Fruit fly (Drosophila melanogaster) whole organism, embryonic: Measurements from ENCODE around the gene InR.
A peak's percentile ranks its signal among the peaks of the same experiment; 100 is the strongest.

Source experiments
- Adf1 ChIP-seq: fragments of 200-800 bp; sonication (Bioruptor generic); IDR thresholded peaks from 2 replicates; pipeline ENCODE4 v1.3.6; 2022; ENCODE audit warnings: missing biosample characterization, missing genetic modification characterization
- Aef1 ChIP-seq: fragments of 200-800 bp; sonication (Bioruptor generic); IDR thresholded peaks from 3 replicates; pipeline ENCODE4 v1.3.6; 2022; ENCODE audit warnings: missing biosample characterization, missing genetic modification characterization
- CG11504 ChIP-seq: fragments of 200-800 bp; sonication (Bioruptor generic); optimal IDR thresholded peaks from 3 replicates; lab custom pipeline; 2019; ENCODE audit warnings: missing biosample characterization, mild to moderate bottlenecking, missing genetic modification characterization, moderate library complexity
- CG11695 ChIP-seq: fragments of 200-800 bp; sonication (Bioruptor generic); IDR thresholded peaks from 3 replicates; pipeline ENCODE4 v1.3.6; 2022; ENCODE audit warnings: missing biosample characterization, missing genetic modification characterization
- CG12299 ChIP-seq: fragments of 200-800 bp; sonication (Bioruptor generic); optimal IDR thresholded peaks from 2 replicates; lab custom pipeline; 2018; ENCODE audit warnings: missing biosample characterization, mild to moderate bottlenecking, missing genetic modification characterization
- CG12391 ChIP-seq: fragments of 200-800 bp; sonication (Bioruptor generic); optimal IDR thresholded peaks from 3 replicates; lab custom pipeline; 2018; ENCODE audit warnings: missing biosample characterization, mild to moderate bottlenecking, missing genetic modification characterization, moderate library complexity
- CG12769 ChIP-seq: fragments of 200-800 bp; sonication (Bioruptor generic); optimal IDR thresholded peaks from 2 replicates; lab custom pipeline; 2019; ENCODE audit warnings: missing biosample characterization, mild to moderate bottlenecking, missing genetic modification characterization, moderate library complexity
- CG15269 ChIP-seq: fragments of 200-800 bp; sonication (Bioruptor generic); optimal IDR thresholded peaks from 2 replicates; lab custom pipeline; 2018; ENCODE audit warnings: missing biosample characterization, mild to moderate bottlenecking, missing genetic modification characterization, moderate library complexity
- CG1602 ChIP-seq: fragments of 200-800 bp; sonication (Bioruptor generic); optimal IDR thresholded peaks from 3 replicates; lab custom pipeline; 2016; ENCODE audit warnings: missing biosample characterization, missing genetic modification characterization
- CG17361 ChIP-seq: fragments of 200-800 bp; sonication (Bioruptor generic); IDR thresholded peaks from 3 replicates; pipeline ENCODE4 v1.3.6; 2022; ENCODE audit warnings: missing biosample characterization, missing genetic modification characterization
- CG31388 ChIP-seq: fragments of 200-800 bp; sonication (Bioruptor generic); optimal IDR thresholded peaks from 2 replicates; lab custom pipeline; 2016; ENCODE audit warnings: missing biosample characterization, missing genetic modification characterization
- CG3281 ChIP-seq: fragments of 200-800 bp; sonication (Bioruptor generic); optimal IDR thresholded peaks from 3 replicates; lab custom pipeline; 2017; ENCODE audit warnings: missing biosample characterization, mild to moderate bottlenecking, missing genetic modification characterization
- CG42726 ChIP-seq: fragments of 200-800 bp; sonication (Bioruptor generic); IDR thresholded peaks from 2 replicates; pipeline ENCODE4 v1.3.6; 2022; ENCODE audit warnings: missing biosample characterization, missing genetic modification characterization; ENCODE audit not compliant: partially characterized antibody
- CG4707 ChIP-seq: fragments of 200-800 bp; sonication (Bioruptor generic); optimal IDR thresholded peaks from 2 replicates; lab custom pipeline; 2018; ENCODE audit warnings: missing biosample characterization, mild to moderate bottlenecking, missing genetic modification characterization, moderate library complexity
- CG4730 ChIP-seq: fragments of 200-800 bp; sonication (Bioruptor generic); IDR thresholded peaks from 2 replicates; pipeline ENCODE4 v1.3.6; 2022; ENCODE audit warnings: missing biosample characterization, missing genetic modification characterization
- CG7556 ChIP-seq: fragments of 200-800 bp; sonication (Bioruptor generic); optimal IDR thresholded peaks from 2 replicates; lab custom pipeline; 2017; ENCODE audit warnings: missing biosample characterization, mild to moderate bottlenecking, missing genetic modification characterization
- CG9876 ChIP-seq: fragments of 200-800 bp; sonication (Bioruptor generic); optimal IDR thresholded peaks from 2 replicates; lab custom pipeline; 2016; ENCODE audit warnings: missing biosample characterization, missing genetic modification characterization
- Fer1 ChIP-seq: fragments of 200-800 bp; sonication (Bioruptor generic); optimal IDR thresholded peaks from 2 replicates; lab custom pipeline; 2017; ENCODE audit warnings: missing biosample characterization, mild to moderate bottlenecking, missing genetic modification characterization
- Gsc ChIP-seq: fragments of 200-800 bp; sonication (Bioruptor generic); IDR thresholded peaks from 2 replicates; pipeline ENCODE4 v1.3.6; 2022; ENCODE audit warnings: missing biosample characterization, missing genetic modification characterization
- HLH4C ChIP-seq: fragments of 200-800 bp; sonication (Bioruptor generic); IDR thresholded peaks from 3 replicates; pipeline ENCODE4 v1.3.6; 2022; ENCODE audit warnings: missing biosample characterization, missing genetic modification characterization; ENCODE audit not compliant: partially characterized antibody
- Hr78 ChIP-seq, 2 experiments: fragments of 200-800 bp in 1 of 2; fragments of >200 bp in 1 of 2; sonication (Bioruptor generic) in 1 of 2; optimal IDR thresholded peaks; 2 replicates each; lab custom pipeline; 2017 to 2019; ENCODE audit warnings: missing biosample characterization in 2 of 2, missing genetic modification characterization in 2 of 2, mild to moderate bottlenecking in 1 of 2, moderate library complexity in 1 of 2
- Nf-YB ChIP-seq: fragments of 200-800 bp; sonication (Bioruptor generic); optimal IDR thresholded peaks from 3 replicates; lab custom pipeline; 2019; ENCODE audit warnings: missing biosample characterization, mild to moderate bottlenecking, missing genetic modification characterization, moderate library complexity
- Nf-YC ChIP-seq: fragments of 200-800 bp; optimal IDR thresholded peaks from 3 replicates; lab custom pipeline; 2019; ENCODE audit warnings: missing biosample characterization, mild to moderate bottlenecking, missing genetic modification characterization, moderate library complexity
- Oaz ChIP-seq: fragments of 200-800 bp; sonication (Bioruptor generic); IDR thresholded peaks from 2 replicates; pipeline ENCODE4 v1.3.6; 2022; ENCODE audit warnings: missing biosample characterization, missing genetic modification characterization
- PHDP ChIP-seq: fragments of 200-800 bp; sonication (Bioruptor generic); optimal IDR thresholded peaks from 3 replicates; lab custom pipeline; 2018; ENCODE audit warnings: missing biosample characterization, mild to moderate bottlenecking, missing genetic modification characterization, moderate library complexity
- Sox102F ChIP-seq: fragments of 200-800 bp; sonication (Bioruptor generic); optimal IDR thresholded peaks from 2 replicates; lab custom pipeline; 2018; ENCODE audit warnings: missing biosample characterization, mild to moderate bottlenecking, missing genetic modification characterization, moderate library complexity
- Ssrp ChIP-seq: fragments of 200-800 bp; sonication (Bioruptor generic); optimal IDR thresholded peaks from 2 replicates; lab custom pipeline; 2018; ENCODE audit warnings: missing biosample characterization, mild to moderate bottlenecking, missing genetic modification characterization, moderate library complexity
- amos ChIP-seq: fragments of 200-800 bp; sonication (Bioruptor generic); IDR thresholded peaks from 2 replicates; pipeline ENCODE4 v1.3.6; 2022; ENCODE audit warnings: missing biosample characterization, missing genetic modification characterization; ENCODE audit not compliant: partially characterized antibody
- cad ChIP-seq: fragments of >200 bp; optimal IDR thresholded peaks from 2 replicates; lab custom pipeline; 2017; ENCODE audit warnings: missing biosample characterization, missing genetic modification characterization
- chn ChIP-seq: fragments of 200-800 bp; sonication (Bioruptor generic); optimal IDR thresholded peaks from 2 replicates; lab custom pipeline; 2016; ENCODE audit warnings: missing biosample characterization, missing genetic modification characterization
- crp ChIP-seq, 2 experiments: fragments of 200-800 bp; sonication (Bioruptor generic); optimal IDR thresholded peaks; 2 replicates in 1 of 2; 3 replicates in 1 of 2; lab custom pipeline; 2017; ENCODE audit warnings: missing biosample characterization in 2 of 2, missing genetic modification characterization in 2 of 2, mild to moderate bottlenecking in 1 of 2, moderate library complexity in 1 of 2
- dmrt99B ChIP-seq: fragments of 200-800 bp; sonication (Bioruptor generic); optimal IDR thresholded peaks from 2 replicates; lab custom pipeline; 2018; ENCODE audit warnings: missing biosample characterization, mild to moderate bottlenecking, missing genetic modification characterization, moderate library complexity
- dpn ChIP-seq, 2 experiments: fragments of 200-800 bp; sonication (Bioruptor generic); optimal IDR thresholded peaks; 3 replicates each; lab custom pipeline; 2016; ENCODE audit warnings: missing biosample characterization in 2 of 2, missing genetic modification characterization in 2 of 2
- exex ChIP-seq: fragments of 200-800 bp; sonication (Bioruptor generic); optimal IDR thresholded peaks from 4 replicates; lab custom pipeline; 2018; ENCODE audit warnings: missing biosample characterization, mild to moderate bottlenecking, missing genetic modification characterization, moderate library complexity
- fu2 ChIP-seq: fragments of 200-800 bp; sonication (Bioruptor generic); optimal IDR thresholded peaks from 2 replicates; lab custom pipeline; 2016; ENCODE audit warnings: missing biosample characterization, missing genetic modification characterization
- gfzf ChIP-seq: fragments of 200-800 bp; sonication (Bioruptor generic); optimal IDR thresholded peaks from 2 replicates; lab custom pipeline; 2016; ENCODE audit warnings: missing biosample characterization, mild to moderate bottlenecking, missing genetic modification characterization, moderate library complexity
- gt ChIP-seq: fragments of 200-800 bp; sonication (Bioruptor generic); IDR thresholded peaks from 2 replicates; pipeline ENCODE4 v1.3.6; 2022; ENCODE audit warnings: missing biosample characterization, missing genetic modification characterization
- hbn ChIP-seq: fragments of 200-800 bp; sonication (Bioruptor generic); IDR thresholded peaks from 2 replicates; pipeline ENCODE4 v1.3.6; 2022; ENCODE audit warnings: missing biosample characterization, missing genetic modification characterization; ENCODE audit not compliant: partially characterized antibody
- jigr1 ChIP-seq: fragments of 200-800 bp; sonication (Bioruptor generic); IDR thresholded peaks from 3 replicates; pipeline ENCODE4 v1.3.6; 2022; ENCODE audit warnings: missing biosample characterization, missing genetic modification characterization
- klu ChIP-seq: fragments of 200-800 bp; sonication (Bioruptor generic); IDR thresholded peaks from 2 replicates; pipeline ENCODE4 v1.3.6; 2022; ENCODE audit warnings: missing biosample characterization, missing genetic modification characterization
- lbe ChIP-seq: fragments of 200-800 bp; sonication (Bioruptor generic); optimal IDR thresholded peaks from 2 replicates; lab custom pipeline; 2016; ENCODE audit warnings: missing biosample characterization, mild to moderate bottlenecking, missing genetic modification characterization
- lov ChIP-seq, 2 experiments: fragments of 200-800 bp in 1 of 2; fragments of >200 bp in 1 of 2; sonication (Bioruptor generic) in 1 of 2; IDR thresholded peaks in 1 of 2; optimal IDR thresholded peaks in 1 of 2; 2 replicates in 1 of 2; 3 replicates in 1 of 2; pipeline versions ENCODE4 v1.3.6 to Lab custom; 2017 to 2022; ENCODE audit warnings: missing biosample characterization in 1 of 2, missing genetic modification characterization in 1 of 2
- phol ChIP-seq: fragments of 200-800 bp; sonication (Bioruptor generic); optimal IDR thresholded peaks from 3 replicates; lab custom pipeline; 2018; ENCODE audit warnings: missing biosample characterization, mild to moderate bottlenecking, missing genetic modification characterization, moderate library complexity
- pnt ChIP-seq: fragments of 200-800 bp; sonication (Bioruptor generic); optimal IDR thresholded peaks from 3 replicates; lab custom pipeline; 2016; ENCODE audit warnings: missing biosample characterization, missing genetic modification characterization
- slbo ChIP-seq: fragments of 200-800 bp; sonication (Bioruptor generic); IDR thresholded peaks from 2 replicates; pipeline ENCODE4 v1.3.6; 2022; ENCODE audit warnings: missing biosample characterization, missing genetic modification characterization
- slp2 ChIP-seq: fragments of 200-800 bp; sonication (Bioruptor generic); optimal IDR thresholded peaks from 2 replicates; lab custom pipeline; 2016; ENCODE audit warnings: missing biosample characterization, missing genetic modification characterization
- sna ChIP-seq: fragments of 200-800 bp; sonication (Bioruptor generic); IDR thresholded peaks from 2 replicates; pipeline ENCODE4 v1.3.6; 2022; ENCODE audit warnings: missing biosample characterization, missing genetic modification characterization; ENCODE audit not compliant: partially characterized antibody
- vfl ChIP-seq: fragments of 200-800 bp; sonication (Bioruptor generic); optimal IDR thresholded peaks from 2 replicates; lab custom pipeline; 2016; ENCODE audit warnings: missing biosample characterization, missing genetic modification characterization

The InR gene

dm6 chr3R:21589500-21590202 is 29.5 kb downstream of the InR start (continued):
- TF ChIP-seq CG12391 (tag; lab: Kevin White, UChicago): no peak
- TF ChIP-seq CG12769 (tag; lab: Kevin White, UChicago): no peak
- TF ChIP-seq CG1602: no peak
- no peak for TF ChIP-seq exex (tag; lab: Kevin White, UChicago)
- TF ChIP-seq Adf1 (GFP tag; lab: Robert Waterston, UW): no peak
- TF ChIP-seq Nf-YB: peak; percentile 49
- TF ChIP-seq CG4730 (GFP tag; lab: Robert Waterston, UW): no peak
- TF ChIP-seq HLH4C: 0 out of 3 replicates have a peak, but pooled peaks have one; percentile 21
- no peak for TF ChIP-seq CG9876 (GFP tag; lab: Kevin White, UChicago)
- TF ChIP-seq slbo (GFP tag; lab: Robert Waterston, UW): 0 out of 2 replicates have a peak, but pooled peaks have one; percentile 8
- TF ChIP-seq amos (GFP tag; lab: Robert Waterston, UW): no peak
- peak; percentile 21 for TF ChIP-seq cad (GFP tag; lab: Kevin White, UChicago)
- peak; percentile 52 for TF ChIP-seq dmrt99B (tag; lab: Kevin White, UChicago)
- TF ChIP-seq CG4707 (GFP tag; lab: Kevin White, UChicago): peak; percentile 93
- no peak for TF ChIP-seq jigr1 (GFP tag; lab: Robert Waterston, UW)
- no peak for TF ChIP-seq pnt (GFP tag; lab: Kevin White, UChicago)
- no peak for TF ChIP-seq CG42726 (GFP tag; lab: Robert Waterston, UW)
- no peak for TF ChIP-seq lov (optimal IDR thresholded peaks at IDR 0.05; lab: Kevin White, UChicago)
- no peak for TF ChIP-seq lov (GFP tag; IDR thresholded peaks at IDR 0.05; lab: Robert Waterston, UW)
- TF ChIP-seq CG11695 (GFP tag; lab: Robert Waterston, UW): no peak; the same call in 2 of the 3 replicates
- no peak for TF ChIP-seq slp2
- no peak for TF ChIP-seq chn
- TF ChIP-seq gt (GFP tag; lab: Robert Waterston, UW): no peak
- peak; percentile 2 for TF ChIP-seq phol (tag; lab: Kevin White, UChicago)
- TF ChIP-seq CG17361: 0 out of 3 replicates have a peak, but pooled peaks have one; percentile 18
- no peak for TF ChIP-seq fu2 (GFP tag; lab: Kevin White, UChicago)
- peak; percentile 10 for TF ChIP-seq Nf-YC
- peak; percentile 91 for TF ChIP-seq CG11504
- no peak for TF ChIP-seq Oaz (GFP tag; lab: Robert Waterston, UW)
- no peak for TF ChIP-seq Hr78 (GFP tag; optimal IDR thresholded peaks at IDR 0.05; lab: Kevin White, UChicago)
- no peak for TF ChIP-seq CG12299 (tag; lab: Kevin White, UChicago)
- TF ChIP-seq hbn (GFP tag; lab: Robert Waterston, UW): no peak
- no peak for TF ChIP-seq dpn (GFP tag; optimal IDR thresholded peaks at IDR 0.05; lab: Kevin White, UChicago)
- no peak for TF ChIP-seq gfzf (GFP tag; lab: Kevin White, UChicago)
- TF ChIP-seq Aef1: peak; percentile 40; the same call in 1 of the 3 replicates
- TF ChIP-seq PHDP (tag; lab: Kevin White, UChicago): peak; percentile 20
- peak; percentile 47 for TF ChIP-seq Sox102F
- TF ChIP-seq lbe: no peak
- TF ChIP-seq CG7556 (GFP tag; lab: Kevin White, UChicago): no peak
- TF ChIP-seq Fer1: peak; percentile 12
- no peak for TF ChIP-seq sna (GFP tag; lab: Robert Waterston, UW)
- TF ChIP-seq CG15269 (tag; lab: Kevin White, UChicago): peak; percentile 27
- no peak for TF ChIP-seq vfl
- TF ChIP-seq CG3281 (GFP tag; lab: Kevin White, UChicago): peak; percentile 0
- no peak for TF ChIP-seq klu (GFP tag; lab: Robert Waterston, UW)
- TF ChIP-seq Gsc (GFP tag; lab: Robert Waterston, UW): no peak
- TF ChIP-seq crp (GFP tag; optimal IDR thresholded peaks at IDR 0.05; lab: Kevin White, UChicago): no peak
- TF ChIP-seq CG31388: no peak
- TF ChIP-seq Ssrp (tag; lab: Kevin White, UChicago): no peak
